Worm (Caenorhabditis elegans) whole organism, L4 larva: ENCODE measurements around the gene str-205.

ENCODE experiments used
- T20F7.1 ChIP-seq: fragments of 200-800 bp; sonication (Bioruptor generic); optimal IDR thresholded peaks from 2 replicates; lab custom pipeline; 2018; ENCODE audit warnings: mild to moderate bottlenecking, missing genetic modification characterization, missing compliant biosample characterization
- T26A8.4 ChIP-seq: fragments of 200-800 bp; sonication (Bioruptor generic); IDR thresholded peaks from 2 replicates; pipeline ENCODE4 v1.3.6; 2022; ENCODE audit warnings: missing genetic modification characterization, missing compliant biosample characterization
- ceh-20 ChIP-seq: fragments of 200-800 bp; sonication (Bioruptor generic); IDR thresholded peaks from 2 replicates; pipeline ENCODE4 v1.3.6; 2022; ENCODE audit warnings: missing genetic modification reagents, missing genetic modification characterization, missing compliant biosample characterization
- ceh-32 ChIP-seq: sonication (generic microtip); optimal IDR thresholded peaks from 2 replicates; lab custom pipeline; 2016; ENCODE audit warnings: mild to moderate bottlenecking, missing genetic modification characterization, missing compliant biosample characterization; ENCODE audit not compliant: poor library complexity
- ceh-44 ChIP-seq: fragments of 200-800 bp; sonication (Bioruptor generic); IDR thresholded peaks from 2 replicates; pipeline ENCODE4 v1.3.6; 2022; ENCODE audit warnings: missing genetic modification reagents, missing genetic modification characterization, missing compliant biosample characterization
- cey-2 ChIP-seq: sonication (generic microtip); optimal IDR thresholded peaks from 3 replicates; lab custom pipeline; 2017; ENCODE audit warnings: missing genetic modification characterization, mild to moderate bottlenecking, missing compliant biosample characterization, antibody characterized with exemption, borderline replicate concordance; ENCODE audit not compliant: insufficient read depth
- daf-16 ChIP-seq, 3 experiments: sonication (generic microtip); optimal IDR thresholded peaks; 2 replicates each; lab custom pipeline; 2016 to 2017; ENCODE audit warnings: missing genetic modification characterization in 3 of 3, missing genetic modification reagents in 3 of 3, mild to moderate bottlenecking in 2 of 3, missing compliant biosample characterization in 2 of 3, missing biosample characterization in 1 of 3, moderate library complexity in 1 of 3
- daf-19 ChIP-seq: fragments of 200-800 bp; sonication (Bioruptor generic); conservative IDR thresholded peaks from 2 replicates; pipeline ENCODE4 v1.3.6; 2022; ENCODE audit warnings: missing genetic modification characterization, missing compliant biosample characterization
- dmd-6 ChIP-seq: fragments of 200-800 bp; sonication (Bioruptor generic); IDR thresholded peaks from 2 replicates; pipeline ENCODE4 v1.3.6; 2022; ENCODE audit warnings: missing genetic modification reagents, missing genetic modification characterization, missing compliant biosample characterization
- dmd-9 ChIP-seq: fragments of 200-800 bp; sonication (Bioruptor generic); IDR thresholded peaks from 2 replicates; pipeline ENCODE4 v1.3.6; 2022; ENCODE audit warnings: missing genetic modification reagents, missing genetic modification characterization, missing compliant biosample characterization
- dve-1 ChIP-seq: sonication (generic microtip); optimal IDR thresholded peaks from 2 replicates; lab custom pipeline; 2017; ENCODE audit warnings: antibody characterized with exemption, mild to moderate bottlenecking, missing genetic modification characterization, missing compliant biosample characterization; ENCODE audit not compliant: insufficient read depth
- gei-8 ChIP-seq: fragments of 200-800 bp; sonication (Bioruptor generic); optimal IDR thresholded peaks from 2 replicates; lab custom pipeline; 2018; ENCODE audit warnings: mild to moderate bottlenecking, missing genetic modification characterization, missing compliant biosample characterization
- hlh-11 ChIP-seq: fragments of 200-800 bp; sonication (Bioruptor generic); optimal IDR thresholded peaks from 2 replicates; lab custom pipeline; 2018; ENCODE audit warnings: mild to moderate bottlenecking, missing genetic modification characterization, missing compliant biosample characterization
- lin-13 ChIP-seq: fragments of 150-350 bp; optimal IDR thresholded peaks from 2 replicates; lab custom pipeline; 2014; ENCODE audit warnings: missing biosample characterization, missing genetic modification reagents, missing genetic modification characterization
- lin-15B ChIP-seq: fragments of 150-350 bp; sonication (generic microtip); optimal IDR thresholded peaks from 3 replicates; lab custom pipeline; 2014; ENCODE audit warnings: missing biosample characterization, missing genetic modification characterization
- lin-39 ChIP-seq: fragments of 150-350 bp; optimal IDR thresholded peaks from 2 replicates; lab custom pipeline; 2014; ENCODE audit warnings: missing biosample characterization, missing genetic modification reagents, missing genetic modification characterization
- lsy-2 ChIP-seq, 2 experiments: fragments of 150-350 bp in 1 of 2; sonication (generic microtip) in 1 of 2; optimal IDR thresholded peaks; 2 replicates each; lab custom pipeline; 2014 to 2017; ENCODE audit warnings: missing biosample characterization in 2 of 2, missing genetic modification characterization in 2 of 2
- mdt-29 ChIP-seq: fragments of 200-800 bp; sonication (Bioruptor generic); IDR thresholded peaks from 2 replicates; pipeline ENCODE4 v1.3.6; 2022; ENCODE audit warnings: missing genetic modification reagents, missing genetic modification characterization, missing compliant biosample characterization
- mep-1 ChIP-seq: fragments of 150-350 bp; sonication (generic microtip); optimal IDR thresholded peaks from 3 replicates; lab custom pipeline; 2014; ENCODE audit warnings: missing biosample characterization, missing genetic modification characterization
- mes-2 ChIP-seq: sonication (generic microtip); optimal IDR thresholded peaks from 2 replicates; lab custom pipeline; 2016; ENCODE audit warnings: missing genotype, mild to moderate bottlenecking, missing genetic modification characterization, missing compliant biosample characterization; ENCODE audit not compliant: poor library complexity, severe bottlenecking
- nhr-10 ChIP-seq: fragments of 150-350 bp; optimal IDR thresholded peaks from 2 replicates; lab custom pipeline; 2014; ENCODE audit warnings: missing biosample characterization, missing genetic modification characterization
- nhr-11 ChIP-seq: fragments of 150-350 bp; optimal IDR thresholded peaks from 2 replicates; lab custom pipeline; 2014; ENCODE audit warnings: missing biosample characterization, missing genetic modification characterization
- nhr-28 ChIP-seq: fragments of 150-350 bp; optimal IDR thresholded peaks from 2 replicates; lab custom pipeline; 2014; ENCODE audit warnings: missing biosample characterization, missing genetic modification characterization
- nhr-41 ChIP-seq: fragments of 200-800 bp; sonication (Bioruptor generic); IDR thresholded peaks from 2 replicates; pipeline ENCODE4 v1.3.6; 2022; ENCODE audit warnings: missing genetic modification reagents, missing genetic modification characterization, missing compliant biosample characterization
- nhr-6 ChIP-seq: fragments of 150-350 bp; optimal IDR thresholded peaks from 2 replicates; lab custom pipeline; 2014; ENCODE audit warnings: missing biosample characterization, missing genetic modification characterization
- nhr-77 ChIP-seq: fragments of 150-350 bp; optimal IDR thresholded peaks from 2 replicates; lab custom pipeline; 2014; ENCODE audit warnings: missing biosample characterization, missing genetic modification characterization
- pha-4 ChIP-seq, 2 experiments: fragments of 150-350 bp in 1 of 2; fragments of 200-800 bp in 1 of 2; sonication (Bioruptor generic) in 1 of 2; IDR thresholded peaks in 1 of 2; optimal IDR thresholded peaks in 1 of 2; 2 replicates each; pipeline versions ENCODE4 v1.3.6 to Lab custom; 2014 to 2022; ENCODE audit warnings: missing genetic modification characterization in 2 of 2, missing genetic modification reagents in 2 of 2, missing biosample characterization in 1 of 2, missing compliant biosample characterization in 1 of 2
- pqm-1 ChIP-seq: sonication (generic microtip); optimal IDR thresholded peaks from 2 replicates; lab custom pipeline; 2017; ENCODE audit warnings: missing biosample characterization, missing genetic modification characterization
- set-16 ChIP-seq: fragments of 200-800 bp; sonication (Bioruptor generic); IDR thresholded peaks from 2 replicates; pipeline ENCODE4 v1.3.6; 2022; ENCODE audit warnings: missing genetic modification reagents, missing genetic modification characterization, missing compliant biosample characterization
- snpc-4 ChIP-seq: fragments of 150-350 bp; optimal IDR thresholded peaks from 2 replicates; lab custom pipeline; 2014; ENCODE audit warnings: missing biosample characterization, missing genetic modification characterization
- unc-62 ChIP-seq, 3 experiments: fragments of 150-350 bp in 1 of 3; sonication (generic microtip); optimal IDR thresholded peaks in 2 of 3; peaks in 1 of 3; 1 replicate in 1 of 3; 2 replicates in 2 of 3; lab custom pipeline; 2014 to 2017; ENCODE audit warnings: missing biosample characterization in 3 of 3, missing genetic modification characterization in 3 of 3, missing genetic modification reagents in 3 of 3, missing genotype in 1 of 3
- zag-1 ChIP-seq: fragments of 150-350 bp; optimal IDR thresholded peaks from 2 replicates; lab custom pipeline; 2014; ENCODE audit warnings: missing biosample characterization, missing genetic modification characterization
- zip-2 ChIP-seq: fragments of 150-350 bp; optimal IDR thresholded peaks from 2 replicates; lab custom pipeline; 2014; ENCODE audit warnings: missing biosample characterization, missing genetic modification characterization
- ztf-11 ChIP-seq: fragments of 150-350 bp; optimal IDR thresholded peaks from 2 replicates; lab custom pipeline; 2014; ENCODE audit warnings: missing biosample characterization, missing genetic modification characterization

The str-205 gene

DNA sequence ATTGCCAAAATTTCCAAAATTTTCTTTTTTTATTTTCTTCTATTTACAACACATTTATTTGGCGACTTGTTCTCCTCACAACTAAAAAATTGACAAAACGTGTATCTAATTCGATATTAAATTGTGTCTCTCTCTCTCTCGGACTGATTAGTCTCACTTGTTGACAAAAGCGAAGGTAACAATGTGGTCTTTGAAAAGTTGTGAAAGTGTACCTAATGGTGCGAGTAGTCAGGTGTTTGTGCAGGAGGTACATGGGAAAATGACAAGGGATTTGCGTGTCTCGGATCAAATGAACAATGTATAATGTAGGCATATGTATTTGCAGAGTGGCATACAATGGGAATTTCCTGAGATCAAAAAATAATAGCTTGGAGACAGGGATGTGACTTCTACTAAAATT lies 39.8 kb upstream of the str-205 start:
- TF ChIP-seq dve-1 (tag; lab: Kevin White, UChicago), result peak; percentile 13
- no peak for TF ChIP-seq gei-8 (GFP tag; lab: Kevin White, UChicago)
- TF ChIP-seq nhr-11 (tag; lab: Kevin White, UChicago), result peak; percentile 11
- TF ChIP-seq daf-16 (GFP tag; optimal IDR thresholded peaks at IDR 0.05; lab: Kevin White, UChicago), result no peak
- peak; percentile 61 for TF ChIP-seq daf-16 (tag; optimal IDR thresholded peaks at IDR 0.05; lab: Kevin White, UChicago)
- peak; percentile 48 for TF ChIP-seq nhr-28 (tag; lab: Kevin White, UChicago)
- peak in 1 of 2 experiments; percentile 33 for TF ChIP-seq unc-62 (GFP tag; optimal IDR thresholded peaks at IDR 0.05 in 1 of 2; lab: Kevin White, UChicago)
- TF ChIP-seq unc-62 (tag; optimal IDR thresholded peaks at IDR 0.05; lab: Kevin White, UChicago), result no peak
- no peak for TF ChIP-seq set-16

DNA sequence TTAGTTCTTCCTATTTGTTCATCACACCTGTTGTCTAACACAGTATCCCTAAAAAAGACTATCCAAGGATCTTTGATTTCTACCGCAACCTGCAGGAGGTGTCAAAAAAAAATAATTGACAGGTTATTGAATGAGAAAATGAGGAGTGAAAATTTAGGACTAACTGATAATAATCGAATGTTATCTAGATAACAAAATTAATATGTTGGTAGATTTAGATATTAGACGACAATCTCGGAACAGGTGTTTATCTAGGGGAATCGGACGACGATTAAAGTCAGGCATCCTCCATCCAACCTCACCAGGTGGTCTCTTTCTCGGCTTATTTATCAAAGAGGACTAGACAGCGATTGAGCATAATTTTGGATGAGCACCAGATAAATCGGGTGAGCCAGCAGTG lies 39.0 kb upstream of the str-205 start:
- peak in 1 of 2 experiments; percentile 13 for TF ChIP-seq unc-62 (GFP tag; optimal IDR thresholded peaks at IDR 0.05 in 1 of 2; lab: Kevin White, UChicago)
- TF ChIP-seq unc-62 (tag; optimal IDR thresholded peaks at IDR 0.05; lab: Kevin White, UChicago), result no peak
- TF ChIP-seq ceh-20 (GFP tag; lab: Robert Waterston, UW), result no peak
- TF ChIP-seq dve-1 (tag; lab: Kevin White, UChicago), result peak; percentile 27
- TF ChIP-seq dmd-6 (GFP tag; lab: Robert Waterston, UW), result peak; percentile 17; the same call in 1 of the 2 replicates

DNA sequence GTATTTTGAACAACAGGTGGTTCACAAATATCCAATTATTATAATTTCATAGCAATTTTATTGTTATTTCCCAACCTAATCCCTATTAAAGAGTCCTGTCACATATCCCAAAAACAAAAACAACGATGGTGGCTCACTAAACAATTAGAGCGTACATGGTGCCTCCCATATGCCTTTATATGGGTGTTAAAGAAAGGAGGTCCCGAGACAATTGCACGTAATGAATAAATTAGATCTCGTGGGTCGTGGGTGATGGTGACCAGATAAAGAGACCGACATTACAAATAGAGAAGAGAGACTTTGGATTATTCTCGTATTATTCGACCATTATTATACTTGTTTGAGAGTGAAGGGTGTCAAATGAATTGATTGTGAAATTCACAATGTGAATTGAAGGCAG lies 37.5 kb upstream of the str-205 start:
- TF ChIP-seq gei-8 (GFP tag; lab: Kevin White, UChicago) (no peak), nhr-77 (tag; lab: Kevin White, UChicago) (no peak), lin-13 (no peak), nhr-28 (tag; lab: Kevin White, UChicago) (no peak), snpc-4 (tag; lab: Kevin White, UChicago) (no peak), ceh-32 (no peak), ztf-11 (tag; lab: Kevin White, UChicago) (no peak), dmd-9 (GFP tag; lab: Robert Waterston, UW) (no peak), lin-15B (tag; lab: Kevin White, UChicago) (no peak), set-16 (no peak)

DNA sequence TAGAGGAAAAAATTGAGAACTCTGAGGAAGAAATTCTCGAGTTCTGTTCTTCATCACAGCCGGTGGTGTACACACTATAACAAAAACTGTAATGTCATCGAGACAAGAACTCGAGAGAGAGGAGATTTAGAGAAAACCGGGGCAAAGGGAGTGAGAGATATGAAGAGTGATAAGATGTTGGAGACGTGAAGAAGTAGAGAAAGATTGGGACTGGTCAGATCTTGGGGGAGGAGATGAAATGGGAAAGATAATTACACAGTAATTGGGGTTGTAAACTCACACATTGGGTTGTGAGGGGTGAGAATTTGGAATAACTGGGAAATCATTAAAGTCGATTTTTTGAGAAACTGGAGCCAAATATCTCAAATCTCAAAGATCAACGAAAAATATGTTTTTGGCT lies 36.0 kb upstream of the str-205 start:
- TF ChIP-seq nhr-28 (tag; lab: Kevin White, UChicago) (peak; percentile 24), lin-39 (tag; lab: Kevin White, UChicago) (no peak)

DNA sequence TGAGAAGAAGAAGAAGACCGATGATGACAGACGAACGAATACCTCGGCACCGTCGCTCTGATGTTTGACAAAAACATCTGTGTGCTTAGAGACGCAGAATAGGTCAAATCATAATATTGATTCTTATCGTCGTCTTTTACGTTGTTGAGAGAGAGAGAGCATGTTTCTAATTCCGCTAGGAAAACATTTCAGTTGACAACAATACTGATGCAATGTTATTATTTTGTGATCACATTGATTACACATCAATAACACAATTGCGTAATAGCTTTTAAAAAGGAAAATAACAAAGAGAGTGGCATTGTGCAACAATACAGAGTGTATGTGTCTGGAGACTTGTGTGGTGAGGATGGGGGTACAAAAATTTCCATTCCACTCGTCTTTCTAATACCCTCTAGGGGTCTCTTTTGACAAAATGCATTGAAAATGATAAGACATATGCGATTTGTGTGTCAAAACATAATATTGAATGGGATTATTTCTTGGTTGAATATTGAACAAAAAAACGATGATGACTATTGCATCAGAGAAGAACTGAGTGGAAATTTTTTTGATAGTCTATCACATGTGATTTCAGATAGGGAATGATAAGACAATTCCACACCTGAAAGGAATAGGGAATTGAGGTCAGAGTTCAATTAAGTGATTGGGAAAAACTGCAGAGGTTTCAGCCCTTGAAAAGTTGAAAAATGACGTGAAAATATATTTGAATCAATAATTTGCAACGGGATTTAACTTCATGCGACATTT lies 35.1 kb upstream of the str-205 start:
- TF ChIP-seq T26A8.4 (GFP tag; lab: Robert Waterston, UW), result no peak
- no peak for TF ChIP-seq zip-2 (tag; lab: Kevin White, UChicago)
- peak; percentile 34; the same call in 1 of the 2 replicates for TF ChIP-seq dmd-6 (GFP tag; lab: Robert Waterston, UW)
- TF ChIP-seq pqm-1, result peak; percentile 84
- TF ChIP-seq mep-1 (tag; lab: Kevin White, UChicago), result peak; percentile 10
- TF ChIP-seq nhr-10 (tag; lab: Kevin White, UChicago), result no peak
- TF ChIP-seq nhr-6 (tag; lab: Kevin White, UChicago), result peak; percentile 58
- TF ChIP-seq pha-4 (GFP tag; IDR thresholded peaks at IDR 0.05; lab: Robert Waterston, UW), result no peak
- peak; percentile 75 for TF ChIP-seq pha-4 (tag; optimal IDR thresholded peaks at IDR 0.05; lab: Kevin White, UChicago)
- TF ChIP-seq daf-16 (GFP tag; optimal IDR thresholded peaks at IDR 0.05; lab: Kevin White, UChicago), result peak in 1 of 2 experiments; percentile 88
- peak; percentile 94 for TF ChIP-seq daf-16 (tag; optimal IDR thresholded peaks at IDR 0.05; lab: Kevin White, UChicago)
- TF ChIP-seq lsy-2 (tag; optimal IDR thresholded peaks at IDR 0.05; lab: Kevin White, UChicago), result peak in 1 of 2 experiments; percentile 18
- TF ChIP-seq mdt-29 (GFP tag; lab: Robert Waterston, UW), result no peak
- peak; percentile 33 for TF ChIP-seq hlh-11 (tag; lab: Kevin White, UChicago)
- TF ChIP-seq nhr-41 (GFP tag; lab: Robert Waterston, UW), result peak; percentile 70; the same call in 1 of the 2 replicates
- TF ChIP-seq ceh-20 (GFP tag; lab: Robert Waterston, UW), result no peak
- TF ChIP-seq zag-1, result no peak
- peak; percentile 36 for TF ChIP-seq cey-2
- peak; percentile 42 for TF ChIP-seq mes-2 (tag; lab: Kevin White, UChicago)
- TF ChIP-seq daf-19 (GFP tag; lab: Robert Waterston, UW), result no peak
- TF ChIP-seq nhr-77 (tag; lab: Kevin White, UChicago), result peak; percentile 29
- no peak for TF ChIP-seq ceh-44 (GFP tag; lab: Robert Waterston, UW)
- TF ChIP-seq T20F7.1 (GFP tag; lab: Kevin White, UChicago), result peak; percentile 26
- peak; percentile 18 for TF ChIP-seq nhr-28 (tag; lab: Kevin White, UChicago)
